Fruit fly (Drosophila melanogaster) whole organism, embryonic: ENCODE results near the gene Pif1.

Source experiments
- B-H1 ChIP-seq: fragments of 200-800 bp; sonication (Bioruptor generic); IDR thresholded peaks from 3 replicates; pipeline ENCODE4 v1.3.6; 2022; ENCODE audit warnings: missing biosample characterization, missing genetic modification characterization
- BEAF-32 ChIP-seq: fragments of 200-800 bp; sonication (Bioruptor generic); optimal IDR thresholded peaks from 3 replicates; lab custom pipeline; 2017; ENCODE audit warnings: missing biosample characterization, missing genetic modification characterization, mild to moderate bottlenecking, moderate library complexity, missing genetic modification reagents
- CG10209 ChIP-seq: fragments of 200-800 bp; sonication (Bioruptor generic); optimal IDR thresholded peaks from 3 replicates; lab custom pipeline; 2017; ENCODE audit warnings: missing biosample characterization, mild to moderate bottlenecking, missing genetic modification characterization, missing genetic modification reagents
- CG10267 ChIP-seq: fragments of 200-800 bp; sonication (Bioruptor generic); optimal IDR thresholded peaks from 2 replicates; lab custom pipeline; 2018; ENCODE audit warnings: missing biosample characterization, mild to moderate bottlenecking, missing genetic modification characterization, moderate library complexity
- CG10431 ChIP-seq: fragments of 200-800 bp; sonication (Bioruptor generic); optimal IDR thresholded peaks from 3 replicates; lab custom pipeline; 2018; ENCODE audit warnings: missing biosample characterization, mild to moderate bottlenecking, missing genetic modification characterization
- CG10462 ChIP-seq: fragments of 200-800 bp; sonication (Bioruptor generic); optimal IDR thresholded peaks from 2 replicates; lab custom pipeline; 2016; ENCODE audit warnings: missing biosample characterization, missing genetic modification characterization
- CG11247 ChIP-seq: fragments of 200-800 bp; sonication (Bioruptor generic); IDR thresholded peaks from 2 replicates; pipeline ENCODE4 v1.3.6; 2022; ENCODE audit warnings: missing biosample characterization, missing genetic modification characterization
- CG11504 ChIP-seq: fragments of 200-800 bp; sonication (Bioruptor generic); optimal IDR thresholded peaks from 3 replicates; lab custom pipeline; 2019; ENCODE audit warnings: missing biosample characterization, mild to moderate bottlenecking, missing genetic modification characterization, moderate library complexity
- CG12659 ChIP-seq: fragments of 200-800 bp; sonication (Bioruptor generic); optimal IDR thresholded peaks from 3 replicates; lab custom pipeline; 2017; ENCODE audit warnings: mild to moderate bottlenecking, missing biosample characterization, missing genetic modification reagents, missing genetic modification characterization
- CG13287 ChIP-seq: fragments of 200-800 bp; sonication (Bioruptor generic); IDR thresholded peaks from 2 replicates; pipeline ENCODE4 v1.3.6; 2022; ENCODE audit warnings: missing biosample characterization, missing genetic modification characterization; ENCODE audit not compliant: partially characterized antibody
- CG14710 ChIP-seq: fragments of 200-800 bp; sonication (Bioruptor generic); optimal IDR thresholded peaks from 3 replicates; lab custom pipeline; 2019; ENCODE audit warnings: missing biosample characterization, mild to moderate bottlenecking, missing genetic modification characterization, moderate library complexity
- CG16779 ChIP-seq: fragments of 200-800 bp; sonication (Bioruptor generic); IDR thresholded peaks from 2 replicates; pipeline ENCODE4 v1.3.6; 2022; ENCODE audit warnings: missing biosample characterization, missing genetic modification characterization
- CG16863 ChIP-seq: fragments of 200-800 bp; sonication (Bioruptor generic); optimal IDR thresholded peaks from 3 replicates; lab custom pipeline; 2016; ENCODE audit warnings: missing biosample characterization, missing genetic modification characterization
- CG18764 ChIP-seq: fragments of 200-800 bp; sonication (Bioruptor generic); optimal IDR thresholded peaks from 3 replicates; lab custom pipeline; 2016; ENCODE audit warnings: missing biosample characterization, missing genetic modification characterization
- CG2712 ChIP-seq: fragments of 200-800 bp; optimal IDR thresholded peaks from 3 replicates; lab custom pipeline; 2019; ENCODE audit warnings: missing biosample characterization, mild to moderate bottlenecking, missing genetic modification characterization, moderate library complexity
- CG2889 ChIP-seq: fragments of 200-800 bp; sonication (Bioruptor generic); IDR thresholded peaks from 3 replicates; pipeline ENCODE4 v1.3.6; 2022; ENCODE audit warnings: missing biosample characterization, missing genetic modification characterization
- CG3838 ChIP-seq: fragments of 200-800 bp; sonication (Bioruptor generic); optimal IDR thresholded peaks from 3 replicates; lab custom pipeline; 2016; ENCODE audit warnings: missing biosample characterization, missing genetic modification characterization
- CG6791 ChIP-seq: fragments of 200-800 bp; sonication (Bioruptor generic); IDR thresholded peaks from 3 replicates; pipeline ENCODE4 v1.3.6; 2022; ENCODE audit warnings: missing biosample characterization, missing genetic modification characterization; ENCODE audit not compliant: partially characterized antibody
- CG7357 ChIP-seq: fragments of 200-800 bp; sonication (Bioruptor generic); IDR thresholded peaks from 3 replicates; pipeline ENCODE4 v1.3.6; 2022; ENCODE audit warnings: missing biosample characterization, missing genetic modification characterization
- CG7839 ChIP-seq: fragments of 200-800 bp; sonication (Bioruptor generic); optimal IDR thresholded peaks from 3 replicates; lab custom pipeline; 2018; ENCODE audit warnings: missing biosample characterization, mild to moderate bottlenecking, missing genetic modification characterization, moderate library complexity
- CG8388 ChIP-seq: fragments of 200-800 bp; sonication (Bioruptor generic); optimal IDR thresholded peaks from 2 replicates; lab custom pipeline; 2019; ENCODE audit warnings: missing biosample characterization, mild to moderate bottlenecking, missing genetic modification characterization, moderate library complexity
- CG8478 ChIP-seq: fragments of >200 bp; optimal IDR thresholded peaks from 2 replicates; lab custom pipeline; 2018
- CG9215 ChIP-seq: fragments of 200-800 bp; sonication (Bioruptor generic); IDR thresholded peaks from 2 replicates; pipeline ENCODE4 v1.3.6; 2022; ENCODE audit warnings: missing biosample characterization, missing genetic modification characterization
- CG9609 ChIP-seq: fragments of 200-800 bp; sonication (Bioruptor generic); optimal IDR thresholded peaks from 3 replicates; lab custom pipeline; 2016; ENCODE audit warnings: missing biosample characterization, missing genetic modification characterization
- CoRest ChIP-seq: fragments of 200-800 bp; sonication (Bioruptor generic); optimal IDR thresholded peaks from 3 replicates; lab custom pipeline; 2018; ENCODE audit warnings: missing biosample characterization, mild to moderate bottlenecking, missing genetic modification characterization, moderate library complexity
- Dp ChIP-seq: fragments of 200-800 bp; sonication (Bioruptor generic); optimal IDR thresholded peaks from 2 replicates; lab custom pipeline; 2018; ENCODE audit warnings: missing biosample characterization, mild to moderate bottlenecking, missing genetic modification characterization, moderate library complexity
- Ets97D ChIP-seq: fragments of 200-800 bp; sonication (Bioruptor generic); optimal IDR thresholded peaks from 3 replicates; lab custom pipeline; 2016; ENCODE audit warnings: missing biosample characterization, missing genetic modification characterization
- Gug ChIP-seq: fragments of 200-800 bp; sonication (Bioruptor generic); IDR thresholded peaks from 4 replicates; pipeline ENCODE4 v1.3.6; 2022; ENCODE audit warnings: missing biosample characterization, missing genetic modification characterization
- HLH54F ChIP-seq: fragments of 200-800 bp; sonication (Bioruptor generic); optimal IDR thresholded peaks from 3 replicates; lab custom pipeline; 2016; ENCODE audit warnings: missing biosample characterization, missing genetic modification characterization
- Mrtf ChIP-seq: fragments of 200-800 bp; sonication (Bioruptor generic); IDR thresholded peaks from 3 replicates; pipeline ENCODE4 v1.3.6; 2022; ENCODE audit warnings: missing biosample characterization, missing genetic modification characterization
- Nf-YB ChIP-seq: fragments of 200-800 bp; sonication (Bioruptor generic); optimal IDR thresholded peaks from 3 replicates; lab custom pipeline; 2019; ENCODE audit warnings: missing biosample characterization, mild to moderate bottlenecking, missing genetic modification characterization, moderate library complexity
- Scr ChIP-seq: fragments of 200-800 bp; sonication (Bioruptor generic); IDR thresholded peaks from 2 replicates; pipeline ENCODE4 v1.3.6; 2022; ENCODE audit warnings: missing biosample characterization, missing genetic modification characterization; ENCODE audit not compliant: partially characterized antibody
- Xbp1 ChIP-seq: fragments of 200-800 bp; sonication (Bioruptor generic); optimal IDR thresholded peaks from 3 replicates; lab custom pipeline; 2016; ENCODE audit warnings: missing biosample characterization, mild to moderate bottlenecking, missing genetic modification characterization
- YL-1 ChIP-seq: fragments of 200-800 bp; sonication (Bioruptor generic); optimal IDR thresholded peaks from 3 replicates; lab custom pipeline; 2017; ENCODE audit warnings: missing biosample characterization, mild to moderate bottlenecking, missing genetic modification characterization
- ac ChIP-seq: fragments of 200-800 bp; sonication (Bioruptor generic); optimal IDR thresholded peaks from 3 replicates; lab custom pipeline; 2017; ENCODE audit warnings: missing biosample characterization, mild to moderate bottlenecking, missing genetic modification characterization
- dmrt11E ChIP-seq: fragments of 200-800 bp; sonication (Bioruptor generic); optimal IDR thresholded peaks from 3 replicates; lab custom pipeline; 2018; ENCODE audit warnings: missing biosample characterization, mild to moderate bottlenecking, missing genetic modification characterization, moderate library complexity
- fru ChIP-seq: fragments of >200 bp; optimal IDR thresholded peaks from 2 replicates; lab custom pipeline; 2017
- gem ChIP-seq: fragments of 200-800 bp; sonication (Bioruptor generic); optimal IDR thresholded peaks from 2 replicates; lab custom pipeline; 2019; ENCODE audit warnings: missing biosample characterization, mild to moderate bottlenecking, missing genetic modification characterization, moderate library complexity
- gsb-n ChIP-seq: fragments of 200-800 bp; sonication (Bioruptor generic); optimal IDR thresholded peaks from 3 replicates; lab custom pipeline; 2018; ENCODE audit warnings: missing biosample characterization, mild to moderate bottlenecking, missing genetic modification characterization
- ind ChIP-seq: fragments of 200-800 bp; sonication (Bioruptor generic); optimal IDR thresholded peaks from 3 replicates; lab custom pipeline; 2016; ENCODE audit warnings: missing biosample characterization, missing genetic modification characterization
- klu ChIP-seq: fragments of 200-800 bp; sonication (Bioruptor generic); IDR thresholded peaks from 2 replicates; pipeline ENCODE4 v1.3.6; 2022; ENCODE audit warnings: missing biosample characterization, missing genetic modification characterization
- kni ChIP-seq: fragments of 200-800 bp; sonication (Bioruptor generic); optimal IDR thresholded peaks from 3 replicates; lab custom pipeline; 2017; ENCODE audit warnings: mild to moderate bottlenecking, missing biosample characterization, missing genetic modification reagents, missing genetic modification characterization
- prd ChIP-seq, 3 experiments: fragments of >200 bp in 2 of 3; fragments of 200-800 bp in 1 of 3; sonication (Bioruptor generic) in 1 of 3; optimal IDR thresholded peaks in 2 of 3; IDR thresholded peaks in 1 of 3; 2 replicates in 2 of 3; 3 replicates in 1 of 3; pipeline versions ENCODE4 v1.3.6 to Lab custom; 2017 to 2022; ENCODE audit warnings: missing biosample characterization in 1 of 3, missing genetic modification characterization in 1 of 3
- sob ChIP-seq: fragments of 200-800 bp; sonication (Bioruptor generic); IDR thresholded peaks from 2 replicates; pipeline ENCODE4 v1.3.6; 2022; ENCODE audit warnings: missing biosample characterization, missing genetic modification characterization
- sqz ChIP-seq: fragments of 200-800 bp; sonication (Bioruptor generic); optimal IDR thresholded peaks from 3 replicates; lab custom pipeline; 2018; ENCODE audit warnings: missing biosample characterization, mild to moderate bottlenecking, missing genetic modification characterization
- stwl ChIP-seq: fragments of 200-800 bp; sonication (Bioruptor generic); optimal IDR thresholded peaks from 3 replicates; lab custom pipeline; 2018; ENCODE audit warnings: missing biosample characterization, mild to moderate bottlenecking, missing genetic modification characterization, moderate library complexity
- sug ChIP-seq: fragments of 200-800 bp; optimal IDR thresholded peaks from 2 replicates; lab custom pipeline; 2019; ENCODE audit warnings: missing biosample characterization, mild to moderate bottlenecking, missing genetic modification characterization, moderate library complexity
- trem ChIP-seq: fragments of 200-800 bp; optimal IDR thresholded peaks from 3 replicates; lab custom pipeline; 2019; ENCODE audit warnings: missing biosample characterization, mild to moderate bottlenecking, missing genetic modification characterization, moderate library complexity
- zfh1 ChIP-seq: fragments of 200-800 bp; sonication (Bioruptor generic); IDR thresholded peaks from 3 replicates; pipeline ENCODE4 v1.3.6; 2022; ENCODE audit warnings: missing biosample characterization, missing genetic modification characterization

Pif1 gene

DNA sequence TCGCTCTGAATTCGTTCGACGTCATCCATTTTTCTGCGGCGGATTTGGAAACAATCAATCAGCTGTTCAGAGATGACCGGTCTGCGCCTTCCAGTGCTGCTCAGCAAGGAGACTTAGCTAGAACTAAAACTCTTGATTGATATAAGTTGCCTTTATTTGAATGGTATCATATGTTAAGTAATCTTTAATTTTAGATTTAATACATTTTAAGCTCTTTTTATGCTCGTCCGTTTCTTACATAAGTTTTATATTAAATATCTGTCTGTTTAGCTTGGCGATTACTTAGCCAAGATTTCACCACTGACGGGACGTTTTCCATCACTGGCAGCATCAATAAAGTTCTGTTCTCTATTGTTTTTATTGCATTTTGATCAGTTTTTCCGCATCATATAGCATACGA lies 12.8 kb downstream of the Pif1 start, which contains the start of the genes Cog3 and Sec5 (continued):
- TF ChIP-seq CG10209 (GFP tag; lab: Kevin White, UChicago): peak; percentile 62
- 0 out of 3 replicates have a peak, but pooled peaks have one; percentile 43 for TF ChIP-seq zfh1
- peak; percentile 60; the same call in 1 of the 2 replicates for TF ChIP-seq klu (GFP tag; lab: Robert Waterston, UW)
- peak; percentile 21; the same call in 1 of the 2 replicates for TF ChIP-seq CG13287 (GFP tag; lab: Robert Waterston, UW)
- TF ChIP-seq sob (GFP tag; lab: Robert Waterston, UW): peak; percentile 77
- TF ChIP-seq CG9215 (GFP tag; lab: Robert Waterston, UW): peak; percentile 76
- TF ChIP-seq CG10462 (GFP tag; lab: Kevin White, UChicago): no peak
- peak; percentile 60 for TF ChIP-seq CG9609 (GFP tag; lab: Kevin White, UChicago)

DNA sequence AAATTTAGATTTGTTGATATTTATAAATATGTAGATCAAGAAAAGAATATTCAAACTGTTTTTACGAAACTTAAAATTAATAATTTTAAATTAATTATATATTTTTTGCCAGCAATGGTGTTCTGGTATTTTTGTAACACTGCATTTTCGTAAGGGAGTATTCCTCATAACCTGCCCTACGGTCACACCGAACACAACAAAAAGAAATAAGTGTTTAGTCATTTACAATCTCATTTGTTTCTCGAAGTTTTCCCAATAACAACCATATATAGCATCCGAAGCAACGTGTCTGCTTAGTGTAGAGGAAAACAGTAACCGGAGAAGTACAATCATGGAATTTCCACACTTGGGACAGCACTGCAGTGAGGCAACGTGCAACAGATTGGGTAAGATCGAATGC lies 17.5 kb downstream of the Pif1 start, which contains the start of gene CG12795:
Gene CG12795 (plus strand): TSS at position 181 of the 400 bp plus-strand sequence.
- TF ChIP-seq ind (GFP tag; lab: Kevin White, UChicago) (no peak), CoRest (no peak), CG12659 (peak; percentile 9), Gug (no peak), CG7839 (no peak), gsb-n (tag; lab: Kevin White, UChicago) (no peak), gem (tag; lab: Kevin White, UChicago) (no peak), sug (no peak), CG14710 (tag; lab: Kevin White, UChicago) (peak; percentile 32), CG7357 (no peak), ac (GFP tag; lab: Kevin White, UChicago) (no peak), dmrt11E (tag; lab: Kevin White, UChicago) (no peak), Ets97D (GFP tag; lab: Kevin White, UChicago) (no peak), CG11247 (GFP tag; lab: Robert Waterston, UW) (no peak), B-H1 (GFP tag; lab: Robert Waterston, UW) (no peak), CG18764 (GFP tag; lab: Kevin White, UChicago) (no peak), HLH54F (GFP tag; lab: Kevin White, UChicago) (no peak), sqz (GFP tag; lab: Kevin White, UChicago) (no peak), BEAF-32 (GFP tag; lab: Kevin White, UChicago) (no peak), CG11504 (tag; lab: Kevin White, UChicago) (no peak), CG8478 (no peak), prd (optimal IDR thresholded peaks at IDR 0.05; lab: Kevin White, UChicago) (no peak), prd (GFP tag; IDR thresholded peaks at IDR 0.05; lab: Robert Waterston, UW) (no peak), CG10267 (tag; lab: Kevin White, UChicago) (peak; percentile 61), stwl (peak; percentile 69), Dp (GFP tag; lab: Kevin White, UChicago) (peak; percentile 12), CG16779 (GFP tag; lab: Robert Waterston, UW) (no peak), trem (tag; lab: Kevin White, UChicago) (peak; percentile 29), Nf-YB (no peak), kni (GFP tag; lab: Kevin White, UChicago) (no peak), Scr (GFP tag; lab: Robert Waterston, UW) (0 out of 2 replicates have a peak, but pooled peaks have one; percentile 9), CG10431 (GFP tag; lab: Kevin White, UChicago) (no peak), CG16863 (no peak), CG2712 (tag; lab: Kevin White, UChicago) (peak; percentile 25), fru (lab: Kevin White, UChicago) (no peak), CG2889 (GFP tag; lab: Robert Waterston, UW) (no peak), Xbp1 (GFP tag; lab: Kevin White, UChicago) (no peak), CG8388 (no peak), Mrtf (GFP tag; lab: Robert Waterston, UW) (no peak), CG9609 (GFP tag; lab: Kevin White, UChicago) (no peak), CG3838 (GFP tag; lab: Kevin White, UChicago) (no peak), YL-1 (GFP tag; lab: Kevin White, UChicago) (peak; percentile 58), CG6791 (GFP tag; lab: Robert Waterston, UW) (no peak)
